Worm (Caenorhabditis elegans) whole organism, midembryonic: ENCODE measurements around the gene selt-1.2.

ENCODE experiments used
- flt-1 ChIP-seq: fragments of 200-800 bp; sonication (Bioruptor generic); IDR thresholded peaks from 2 replicates; pipeline ENCODE4 v1.3.6; 2022; ENCODE audit warnings: missing genetic modification characterization, missing compliant biosample characterization
- med-1 ChIP-seq: sonication (generic microtip); optimal IDR thresholded peaks from 2 replicates; lab custom pipeline; 2017; ENCODE audit warnings: missing genetic modification characterization, mild to moderate bottlenecking, missing compliant biosample characterization, antibody characterized with exemption, missing genetic modification reagents; ENCODE audit not compliant: insufficient read depth
- ref-1 ChIP-seq: fragments of 200-800 bp; sonication (Bioruptor generic); conservative IDR thresholded peaks from 2 replicates; pipeline ENCODE4 v1.3.6; 2022; ENCODE audit warnings: missing genetic modification reagents, missing genetic modification characterization, missing compliant biosample characterization

- TF ChIP-seq flt-1 (GFP tag; lab: Robert Waterston, UW) (no peak), med-1 (GFP tag; lab: Kevin White, UChicago) (no peak), ref-1 (GFP tag; lab: Robert Waterston, UW) (no peak)
Measured at ce11 chrV:10770026-10770425, 22.9 kb upstream of the selt-1.2 start, which contains the start of the genes D1054.1 and pas-2.
